Worm (Caenorhabditis elegans): ENCODE measurements around the gene K09C6.10.
"Not testable (repeated sequence)": the region's sequence is repeated elsewhere in the genome, so short reads cannot be mapped to it uniquely, and the experiment has no call there.

The K09C6.10 gene

DNA sequence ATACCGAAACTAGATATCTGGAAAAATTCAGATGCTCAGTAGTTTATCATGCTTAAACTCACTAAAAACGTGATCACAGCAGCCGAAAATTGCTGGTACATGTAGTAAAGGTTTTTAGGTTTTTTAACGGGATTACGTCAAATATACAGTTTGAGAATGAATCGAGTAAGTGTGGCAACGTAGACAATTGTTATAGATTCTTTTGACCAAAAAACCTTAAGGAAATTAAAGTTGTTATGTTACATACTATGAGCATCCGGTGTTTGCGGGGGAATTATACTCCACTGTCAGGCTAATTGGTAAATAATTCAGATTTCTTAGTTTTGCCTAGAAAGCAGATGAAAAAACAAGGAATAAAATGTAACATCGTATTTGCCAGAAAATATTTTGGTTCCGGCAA lies 18.6 kb upstream of the K09C6.10 start, which contains the start of gene srx-32:
srx-32 (minus strand) TSS at position 101 of the 400 bp plus-strand sequence.
- TF ChIP-seq daf-12, elt-3, egl-27 (tag; optimal IDR thresholded peaks at IDR 0.05): not testable (repeated sequence)

DNA sequence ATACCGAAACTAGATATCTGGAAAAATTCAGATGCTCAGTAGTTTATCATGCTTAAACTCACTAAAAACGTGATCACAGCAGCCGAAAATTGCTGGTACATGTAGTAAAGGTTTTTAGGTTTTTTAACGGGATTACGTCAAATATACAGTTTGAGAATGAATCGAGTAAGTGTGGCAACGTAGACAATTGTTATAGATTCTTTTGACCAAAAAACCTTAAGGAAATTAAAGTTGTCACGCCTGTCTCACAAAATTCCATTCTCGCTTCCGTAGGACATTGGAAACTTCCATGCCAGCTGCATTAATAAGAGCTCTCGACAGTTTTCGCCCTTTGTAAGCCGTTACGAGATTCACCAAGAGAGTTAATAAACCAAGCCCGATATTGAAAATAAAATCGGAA lies 16.3 kb upstream of the K09C6.10 start, which contains the start of gene srx-31:
srx-31 (minus strand) TSS at position 101 of the 400 bp plus-strand sequence.
- TF ChIP-seq fos-1, nhr-77, lsy-12 (tag; optimal IDR thresholded peaks at IDR 0.05): not testable (repeated sequence)

DNA sequence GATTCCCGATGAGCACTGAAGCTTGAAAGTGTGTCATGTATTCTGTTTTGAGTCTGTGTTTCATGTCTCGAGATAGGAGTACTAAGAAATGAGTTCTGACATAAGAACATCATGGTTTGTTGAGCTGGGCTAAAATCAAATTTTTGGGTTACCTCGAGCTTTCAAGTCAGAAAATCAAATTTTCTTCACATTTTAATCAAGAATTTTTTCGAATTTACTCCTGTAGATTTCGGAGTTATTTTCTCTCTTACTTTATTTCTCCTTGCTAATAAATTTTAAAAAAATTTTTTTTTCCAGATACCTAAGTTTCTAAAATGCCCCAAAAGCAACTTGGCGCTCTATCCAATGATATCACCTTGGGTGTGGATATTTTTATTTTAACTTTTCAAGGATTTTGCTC lies 13.1 kb upstream of the K09C6.10 start, which contains the start of gene F41H8.2:
F41H8.2 (plus strand) TSS at position 301 of the 400 bp plus-strand sequence.
- TF ChIP-seq mdl-1 (tag; optimal IDR thresholded peaks at IDR 0.05) (no peak), fkh-2 (tag; optimal IDR thresholded peaks at IDR 0.05) (no peak), lin-39 (tag; optimal IDR thresholded peaks at IDR 0.05) (no peak), lin-15B (tag; optimal IDR thresholded peaks at IDR 0.05) (no peak), zag-1 (tag; optimal IDR thresholded peaks at IDR 0.05) (no peak), pqm-1 (tag; optimal IDR thresholded peaks at IDR 0.05) (no peak), unc-62 (GFP tag; optimal IDR thresholded peaks at IDR 0.05) (no peak), lsy-12 (tag; optimal IDR thresholded peaks at IDR 0.05) (no peak), aly-2 (tag; optimal IDR thresholded peaks at IDR 0.05) (no peak), nhr-11 (tag; optimal IDR thresholded peaks at IDR 0.05) (no peak)

DNA sequence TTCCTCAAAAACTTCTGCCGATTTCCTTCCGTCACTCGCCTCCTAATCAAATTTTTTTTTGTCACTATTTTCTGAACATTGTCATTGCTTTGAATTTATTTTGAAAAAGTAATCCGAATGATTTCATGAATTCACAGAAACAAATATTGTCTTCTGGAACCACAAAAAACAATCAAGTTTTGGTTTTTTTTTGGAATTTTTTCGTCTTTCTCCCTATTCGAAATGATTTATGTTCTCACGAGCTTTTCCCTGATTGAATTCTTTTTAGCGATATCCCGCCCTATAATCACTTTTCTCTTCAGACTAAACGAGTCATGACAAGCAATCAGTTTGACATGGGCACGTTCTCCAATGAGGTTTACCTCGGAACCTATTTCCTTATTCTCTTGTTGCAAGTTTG lies 5.9 kb upstream of the K09C6.10 start, which contains the start of gene F41H8.1:
F41H8.1 (plus strand) TSS at position 301 of the 400 bp plus-strand sequence.
- TF ChIP-seq R02D3.7 (tag; optimal IDR thresholded peaks at IDR 0.05) (no peak), unc-39 (tag; optimal IDR thresholded peaks at IDR 0.05) (no peak), egl-27 (tag; optimal IDR thresholded peaks at IDR 0.05) (no peak), nhr-23 (tag; optimal IDR thresholded peaks at IDR 0.05) (no peak), ama-1 (optimal IDR thresholded peaks at IDR 0.05) (no peak), egl-5 (tag; optimal IDR thresholded peaks at IDR 0.05) (no peak), pqm-1 (tag; optimal IDR thresholded peaks at IDR 0.05) (no peak), nfya-1 (tag; optimal IDR thresholded peaks at IDR 0.05; ENCODE audit: insufficient read depth) (no peak), daf-12 (tag; optimal IDR thresholded peaks at IDR 0.05) (no peak), ztf-4 (tag; optimal IDR thresholded peaks at IDR 0.05) (no peak), nhr-28 (tag; optimal IDR thresholded peaks at IDR 0.05) (no peak), mdl-1 (tag; optimal IDR thresholded peaks at IDR 0.05) (no peak), fos-1 (tag; optimal IDR thresholded peaks at IDR 0.05) (no peak), hmg-11 (tag; optimal IDR thresholded peaks at IDR 0.05) (no peak), nhr-11 (tag; optimal IDR thresholded peaks at IDR 0.05) (no peak), ceh-16 (tag; optimal IDR thresholded peaks at IDR 0.05) (no peak), nhr-67 (tag; optimal IDR thresholded peaks at IDR 0.05) (no peak), nhr-25 (tag; optimal IDR thresholded peaks at IDR 0.05) (no peak), pha-4 (tag; optimal IDR thresholded peaks at IDR 0.05) (no peak), nhr-43 (tag; optimal IDR thresholded peaks at IDR 0.05; ENCODE audit: poor library complexity, severe bottlenecking) (no peak)

DNA sequence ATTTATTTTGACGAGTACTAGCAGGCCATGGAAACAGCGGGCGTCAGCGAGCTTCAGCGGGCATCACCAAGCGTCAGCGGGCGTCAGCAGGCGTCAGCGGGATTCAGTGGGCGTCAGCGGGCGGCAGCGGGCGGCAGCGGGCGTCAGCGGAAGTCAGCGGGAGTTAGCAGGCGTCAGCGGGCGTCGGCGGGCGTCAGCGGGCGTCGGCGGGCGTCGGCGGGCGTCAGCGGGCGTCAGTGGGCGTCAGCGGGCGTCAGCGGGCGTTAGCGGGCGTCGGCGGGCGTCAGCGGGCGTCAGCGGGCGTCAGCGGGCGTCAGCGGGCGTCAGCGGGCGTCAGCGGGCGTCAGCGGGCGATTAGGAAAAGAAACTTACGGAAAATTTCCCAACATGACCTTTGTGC lies 3.4 kb downstream of the K09C6.10 start:
- TF ChIP-seq nhr-67 (tag; optimal IDR thresholded peaks at IDR 0.05) (no peak), ceh-82 (tag; optimal IDR thresholded peaks at IDR 0.05) (no peak), snpc-4 (tag; optimal IDR thresholded peaks at IDR 0.05) (no peak), skn-1 (tag; optimal IDR thresholded peaks at IDR 0.05) (no peak), daf-12 (tag; optimal IDR thresholded peaks at IDR 0.05) (no peak), nhr-76 (tag; optimal IDR thresholded peaks at IDR 0.05) (no peak), ceh-9 (tag; optimal IDR thresholded peaks at IDR 0.05) (no peak), fkh-2 (tag; optimal IDR thresholded peaks at IDR 0.05) (no peak), ceh-16 (tag; optimal IDR thresholded peaks at IDR 0.05) (no peak), nhr-12 (tag; optimal IDR thresholded peaks at IDR 0.05) (no peak)

Measured in whole organism, L3 larva.